Worm (Caenorhabditis elegans) whole organism, L3 larva: Measurements from ENCODE around the gene cids-1.

Experiments used
- elt-1 ChIP-seq: fragments of 150-350 bp; optimal IDR thresholded peaks from 2 replicates; lab custom pipeline; 2014; ENCODE audit warnings: missing biosample characterization, missing genetic modification characterization
- nhr-28 ChIP-seq: fragments of 150-350 bp; optimal IDR thresholded peaks from 2 replicates; lab custom pipeline; 2014; ENCODE audit warnings: missing biosample characterization, missing genetic modification characterization

DNA sequence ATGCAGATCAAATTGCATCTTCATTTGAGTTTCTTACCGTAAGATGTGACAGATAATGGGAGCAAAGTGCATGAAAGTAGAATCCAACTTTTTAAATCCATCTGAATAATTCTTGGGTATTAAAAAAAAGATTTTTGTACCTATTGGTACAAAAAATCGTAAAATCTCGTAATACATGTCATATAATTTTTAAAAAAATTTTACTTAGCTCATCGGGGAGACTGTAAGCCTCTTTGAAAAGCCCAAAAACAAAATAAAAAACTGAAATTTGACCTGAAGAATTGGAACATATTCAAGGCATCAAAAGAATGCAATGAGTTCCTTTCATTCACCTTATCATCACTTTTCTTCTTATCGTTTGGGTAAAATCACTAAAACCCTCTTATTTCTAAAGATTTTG, 31.6 kb downstream of the cids-1 start, which contains the start of gene clec-160:
- TF ChIP-seq nhr-28: no peak
- no peak for TF ChIP-seq elt-1 (tag; lab: Kevin White, UChicago)
